Fruit fly (Drosophila melanogaster): ENCODE data around the gene wol.

DNA sequence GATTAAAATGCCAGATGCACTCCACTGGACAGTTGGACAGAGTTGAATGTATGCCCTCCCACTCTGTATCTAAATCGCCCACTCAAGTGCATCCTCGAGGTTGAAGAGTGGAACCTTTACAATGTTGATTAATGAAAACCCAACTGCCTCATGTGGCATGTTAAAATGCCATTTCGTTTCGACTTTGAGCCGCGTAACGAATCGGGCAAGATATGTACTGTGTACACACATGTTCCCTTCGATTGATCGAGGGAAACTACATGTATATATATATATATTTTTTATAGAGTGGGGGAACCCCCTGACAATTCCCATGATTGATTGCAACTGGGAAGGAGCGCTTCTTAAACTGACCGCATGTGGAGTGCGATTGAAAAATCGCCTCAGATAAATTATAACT lies 14.7 kb downstream of the wol start:
- TF ChIP-seq CG32121 (GFP tag; IDR thresholded peaks at IDR 0.05) = no peak
- no peak for TF ChIP-seq rn (GFP tag; IDR thresholded peaks at IDR 0.05)
- TF ChIP-seq CG34367 (tag; optimal IDR thresholded peaks at IDR 0.05) = no peak
- no peak for TF ChIP-seq CG13204 (GFP tag; optimal IDR thresholded peaks at IDR 0.05)
- no peak for TF ChIP-seq Ets98B (GFP tag; IDR thresholded peaks at IDR 0.05)
- TF ChIP-seq CG15710 (tag; optimal IDR thresholded peaks at IDR 0.05) = no peak
- no peak for TF ChIP-seq CG8159 (tag; optimal IDR thresholded peaks at IDR 0.05)
